Worm (Caenorhabditis elegans) whole organism, mixed stage, embryonic: Measurements from ENCODE around the gene B0281.1.

Experiments used
- bed-3 ChIP-seq: fragments of 200-800 bp; sonication (Bioruptor generic); optimal IDR thresholded peaks from 3 replicates; lab custom pipeline; 2018; ENCODE audit warnings: mild to moderate bottlenecking, missing genetic modification characterization, moderate library complexity, missing compliant biosample characterization
- blmp-1 ChIP-seq: fragments of 150-350 bp; optimal IDR thresholded peaks from 2 replicates; lab custom pipeline; 2014; ENCODE audit warnings: missing biosample characterization, missing genetic modification characterization
- ceh-39 ChIP-seq: fragments of 150-350 bp; optimal IDR thresholded peaks from 2 replicates; lab custom pipeline; 2014; ENCODE audit warnings: missing biosample characterization, missing genetic modification characterization
- ceh-43 ChIP-seq: fragments of 200-800 bp; sonication (Bioruptor generic); optimal IDR thresholded peaks from 2 replicates; lab custom pipeline; 2018; ENCODE audit warnings: mild to moderate bottlenecking, missing genetic modification characterization, moderate library complexity, missing compliant biosample characterization
- ces-1 ChIP-seq: fragments of 150-350 bp; optimal IDR thresholded peaks from 2 replicates; lab custom pipeline; 2014; ENCODE audit warnings: missing biosample characterization, missing genetic modification reagents, missing genetic modification characterization
- drap-1 ChIP-seq: fragments of 200-800 bp; sonication (Bioruptor generic); optimal IDR thresholded peaks from 3 replicates; lab custom pipeline; 2018; ENCODE audit warnings: mild to moderate bottlenecking, missing genetic modification characterization, missing compliant biosample characterization
- elt-1 ChIP-seq: sonication (generic microtip); optimal IDR thresholded peaks from 2 replicates; lab custom pipeline; 2017; ENCODE audit warnings: missing genetic modification characterization, mild to moderate bottlenecking, missing compliant biosample characterization, antibody characterized with exemption, moderate library complexity, borderline replicate concordance; ENCODE audit not compliant: insufficient read depth
- elt-3 ChIP-seq: fragments of 150-350 bp; optimal IDR thresholded peaks from 2 replicates; lab custom pipeline; 2014; ENCODE audit warnings: missing biosample characterization, missing genetic modification characterization
- flh-1 ChIP-seq: fragments of 200-800 bp; sonication (Bioruptor generic); optimal IDR thresholded peaks from 2 replicates; lab custom pipeline; 2018; ENCODE audit warnings: mild to moderate bottlenecking, missing genetic modification characterization, moderate library complexity, missing compliant biosample characterization
- ham-2 ChIP-seq: fragments of 200-800 bp; sonication (Bioruptor generic); optimal IDR thresholded peaks from 2 replicates; lab custom pipeline; 2018; ENCODE audit warnings: mild to moderate bottlenecking, missing genetic modification characterization, missing compliant biosample characterization
- hlh-1 ChIP-seq: fragments of 150-350 bp; optimal IDR thresholded peaks from 2 replicates; lab custom pipeline; 2014; ENCODE audit warnings: missing biosample characterization, missing genetic modification reagents, missing genetic modification characterization
- lin-13 ChIP-seq: fragments of 150-350 bp; optimal IDR thresholded peaks from 2 replicates; lab custom pipeline; 2014; ENCODE audit warnings: missing biosample characterization, missing genetic modification characterization
- lin-32 ChIP-seq: fragments of 200-800 bp; sonication (Bioruptor generic); optimal IDR thresholded peaks from 2 replicates; lab custom pipeline; 2018; ENCODE audit warnings: mild to moderate bottlenecking, missing genetic modification characterization, missing compliant biosample characterization
- lsy-2 ChIP-seq: fragments of 150-350 bp; optimal IDR thresholded peaks from 2 replicates; lab custom pipeline; 2014; ENCODE audit warnings: missing biosample characterization, missing genetic modification characterization
- mab-5 ChIP-seq: fragments of 150-350 bp; optimal IDR thresholded peaks from 2 replicates; lab custom pipeline; 2014; ENCODE audit warnings: missing biosample characterization, missing genetic modification characterization
- mep-1 ChIP-seq: fragments of 150-350 bp; optimal IDR thresholded peaks from 2 replicates; lab custom pipeline; 2017; ENCODE audit warnings: missing biosample characterization, missing genetic modification reagents, missing genetic modification characterization, inconsistent platforms
- mls-2 ChIP-seq: sonication (generic microtip); optimal IDR thresholded peaks from 2 replicates; lab custom pipeline; 2016; ENCODE audit warnings: mild to moderate bottlenecking, missing genetic modification characterization, moderate library complexity, missing compliant biosample characterization
- nhr-12 ChIP-seq: fragments of 150-350 bp; optimal IDR thresholded peaks from 2 replicates; lab custom pipeline; 2014; ENCODE audit warnings: missing biosample characterization, missing genetic modification characterization
- nhr-2 ChIP-seq: fragments of 150-350 bp; optimal IDR thresholded peaks from 2 replicates; lab custom pipeline; 2014; ENCODE audit warnings: missing biosample characterization, missing genetic modification characterization
- nhr-237 ChIP-seq: fragments of 150-350 bp; optimal IDR thresholded peaks from 2 replicates; lab custom pipeline; 2014; ENCODE audit warnings: missing biosample characterization, missing genetic modification characterization
- nhr-28 ChIP-seq: fragments of 150-350 bp; optimal IDR thresholded peaks from 2 replicates; lab custom pipeline; 2014; ENCODE audit warnings: missing biosample characterization, missing genetic modification characterization
- nhr-76 ChIP-seq: sonication (generic microtip); optimal IDR thresholded peaks from 2 replicates; lab custom pipeline; 2017; ENCODE audit warnings: missing biosample characterization, missing genetic modification characterization
- pha-4 ChIP-seq: fragments of 150-350 bp; optimal IDR thresholded peaks from 2 replicates; lab custom pipeline; 2018; ENCODE audit warnings: missing biosample characterization, missing genetic modification reagents, missing genetic modification characterization
- sem-2 ChIP-seq: fragments of 200-800 bp; sonication (Bioruptor generic); optimal IDR thresholded peaks from 2 replicates; lab custom pipeline; 2018; ENCODE audit warnings: mild to moderate bottlenecking, missing genetic modification characterization, missing compliant biosample characterization
- sptf-1 ChIP-seq: sonication (generic microtip); optimal IDR thresholded peaks from 2 replicates; lab custom pipeline; 2017; ENCODE audit warnings: mild to moderate bottlenecking, missing genetic modification characterization, moderate library complexity, missing compliant biosample characterization
- unc-120 ChIP-seq: sonication (generic microtip); optimal IDR thresholded peaks from 2 replicates; lab custom pipeline; 2017; ENCODE audit warnings: missing genetic modification characterization, missing compliant biosample characterization; ENCODE audit not compliant: poor library complexity, severe bottlenecking
- unc-39 ChIP-seq: fragments of 150-350 bp; optimal IDR thresholded peaks from 2 replicates; lab custom pipeline; 2014; ENCODE audit warnings: missing biosample characterization, missing genetic modification characterization
- unc-62 ChIP-seq: fragments of 150-350 bp; optimal IDR thresholded peaks from 2 replicates; lab custom pipeline; 2014; ENCODE audit warnings: missing biosample characterization, missing genetic modification reagents, missing genetic modification characterization
- zip-8 ChIP-seq: fragments of 150-350 bp; optimal IDR thresholded peaks from 2 replicates; lab custom pipeline; 2014; ENCODE audit warnings: missing biosample characterization, missing genetic modification characterization
- ztf-11 ChIP-seq: fragments of 150-350 bp; optimal IDR thresholded peaks from 2 replicates; lab custom pipeline; 2014; ENCODE audit warnings: missing biosample characterization, missing genetic modification characterization

The B0281.1 gene

DNA sequence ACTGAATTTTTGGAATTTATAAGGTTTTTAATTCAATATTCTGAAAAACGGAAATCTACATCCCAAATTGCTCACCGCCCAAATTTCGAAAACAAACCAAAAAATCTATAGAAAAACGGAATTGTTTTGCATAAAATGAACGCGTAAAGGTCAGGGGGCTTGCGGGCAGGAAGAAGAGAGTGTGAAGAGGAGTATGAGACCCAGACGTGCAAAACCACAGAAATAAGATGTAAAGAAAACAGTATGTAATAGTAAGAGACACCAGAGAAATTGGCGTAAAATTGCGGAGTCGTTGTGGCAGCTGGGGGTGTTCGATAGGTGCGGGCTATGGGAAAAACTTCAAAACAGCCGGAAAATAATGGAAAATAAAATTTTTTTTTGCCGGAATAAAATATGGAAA, 28.1 kb downstream of the B0281.1 start:
- TF ChIP-seq unc-62 (GFP tag; lab: Kevin White, UChicago) (no peak), hlh-1 (tag; lab: Kevin White, UChicago) (peak; percentile 37), ces-1 (GFP tag; lab: Kevin White, UChicago) (peak; percentile 26), blmp-1 (tag; lab: Kevin White, UChicago) (no peak), sptf-1 (tag; lab: Kevin White, UChicago) (no peak), mls-2 (tag; lab: Kevin White, UChicago) (no peak), elt-1 (no peak), pha-4 (tag; lab: Kevin White, UChicago) (no peak), unc-120 (tag; lab: Kevin White, UChicago) (no peak), ham-2 (GFP tag; lab: Kevin White, UChicago) (no peak), nhr-2 (tag; lab: Kevin White, UChicago) (no peak)

ce11 chrII:2341515-2341914, 28.6 kb downstream of the B0281.1 start, which contains the start of gene enri-1:
enri-1 (minus strand) TSS chrII:2341615.
- TF ChIP-seq mab-5 (tag; lab: Kevin White, UChicago) (no peak), pha-4 (tag; lab: Kevin White, UChicago) (no peak), nhr-28 (tag; lab: Kevin White, UChicago) (no peak), lin-13 (tag; lab: Kevin White, UChicago) (no peak), drap-1 (no peak), zip-8 (tag; lab: Kevin White, UChicago) (no peak), hlh-1 (tag; lab: Kevin White, UChicago) (no peak), ceh-43 (GFP tag; lab: Kevin White, UChicago) (no peak), blmp-1 (tag; lab: Kevin White, UChicago) (no peak), ztf-11 (tag; lab: Kevin White, UChicago) (no peak), bed-3 (GFP tag; lab: Kevin White, UChicago) (no peak), nhr-237 (no peak)

DNA sequence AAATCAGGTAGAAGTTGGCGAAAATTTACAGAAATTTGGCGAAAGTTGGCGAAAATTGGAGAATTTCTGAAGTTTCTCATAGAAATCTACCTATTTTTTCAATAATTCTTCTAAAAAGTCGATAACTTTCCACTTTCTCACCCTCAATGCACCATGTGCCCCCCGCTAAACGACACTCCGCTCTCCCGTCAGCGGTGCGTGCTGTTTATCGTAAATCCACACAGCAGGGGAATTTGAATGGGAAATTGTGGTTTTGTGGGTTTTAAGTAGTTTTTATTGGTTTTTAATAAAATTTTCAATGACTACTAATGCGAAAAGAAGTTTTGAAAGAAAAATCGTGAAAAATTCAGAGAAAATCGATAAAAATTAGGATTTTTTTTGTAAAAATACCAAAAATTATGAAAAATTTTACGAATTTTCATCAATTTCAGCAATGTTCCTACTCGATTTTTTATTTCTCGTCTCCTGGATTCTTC, 29.2 kb downstream of the B0281.1 start, which contains the start of gene F43C11.6:
Gene F43C11.6 (plus strand): TSS at position 426 of the 476 bp plus-strand sequence.
- TF ChIP-seq ceh-39 (peak; percentile 26), lsy-2 (tag; lab: Kevin White, UChicago) (peak; percentile 20), blmp-1 (tag; lab: Kevin White, UChicago) (no peak), mep-1 (tag; lab: Kevin White, UChicago) (peak; percentile 8), hlh-1 (tag; lab: Kevin White, UChicago) (peak; percentile 13), lin-13 (tag; lab: Kevin White, UChicago) (peak; percentile 41)
- TF ChIP-seq, all 35 proteins: peak for 5

ce11 chrII:2346672-2347071, 33.8 kb downstream of the B0281.1 start, which contains the start of gene F43C11.4:
F43C11.4 (plus strand) TSS chrII:2346972.
- no peak for TF ChIP-seq nhr-12

DNA sequence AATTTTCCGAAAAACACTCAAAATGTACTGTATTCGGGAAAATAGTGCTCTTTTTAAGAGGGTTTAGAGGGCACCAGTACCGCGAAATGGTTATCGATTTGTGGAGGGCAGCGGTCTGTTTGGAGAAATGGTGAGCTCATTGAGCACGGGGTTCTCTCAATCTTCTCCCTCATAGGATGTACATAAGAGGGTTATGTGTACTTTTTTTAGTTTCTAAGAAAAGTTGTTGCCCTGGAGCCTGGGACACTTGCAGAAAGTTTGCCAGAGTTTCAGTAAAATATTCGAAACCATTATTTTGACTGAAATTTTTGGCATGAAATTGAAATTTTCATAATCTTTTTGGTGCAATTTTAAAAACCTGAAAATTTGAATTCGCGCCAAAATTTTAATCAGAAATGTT, 39.7 kb downstream of the B0281.1 start, which contains the start of gene F43C11.10:
Gene F43C11.10 (minus strand): TSS at position 101 of the 400 bp plus-strand sequence.
- TF ChIP-seq sem-2 (GFP tag; lab: Kevin White, UChicago) (no peak), unc-39 (tag; lab: Kevin White, UChicago) (no peak), ham-2 (GFP tag; lab: Kevin White, UChicago) (no peak), bed-3 (GFP tag; lab: Kevin White, UChicago) (no peak), lin-13 (tag; lab: Kevin White, UChicago) (no peak), flh-1 (GFP tag; lab: Kevin White, UChicago) (no peak), hlh-1 (tag; lab: Kevin White, UChicago) (no peak), zip-8 (tag; lab: Kevin White, UChicago) (no peak), lin-32 (GFP tag; lab: Kevin White, UChicago) (no peak), nhr-12 (no peak)

ce11 chrII:2353012-2353411, 40.1 kb downstream of the B0281.1 start, which contains the start of gene F43C11.3:
F43C11.3 (plus strand) TSS chrII:2353312.
- no peak for TF ChIP-seq nhr-2 (tag; lab: Kevin White, UChicago)
- no peak for TF ChIP-seq elt-3
- TF ChIP-seq ceh-39: no peak
- no peak for TF ChIP-seq lin-13 (tag; lab: Kevin White, UChicago)
- no peak for TF ChIP-seq pha-4 (tag; lab: Kevin White, UChicago)
- TF ChIP-seq ztf-11 (tag; lab: Kevin White, UChicago): no peak
- no peak for TF ChIP-seq mab-5 (tag; lab: Kevin White, UChicago)
- TF ChIP-seq nhr-28 (tag; lab: Kevin White, UChicago): no peak
- TF ChIP-seq zip-8 (tag; lab: Kevin White, UChicago): no peak
- no peak for TF ChIP-seq nhr-76 (tag; lab: Kevin White, UChicago)
